Worm (Caenorhabditis elegans) whole organism, L4/young adult: ENCODE data around the gene clec-3.

ENCODE experiments used
- dao-5 ChIP-seq: sonication (generic microtip); optimal IDR thresholded peaks from 2 replicates; lab custom pipeline; 2016; ENCODE audit warnings: missing genotype, missing genetic modification characterization, moderate library complexity, missing compliant biosample characterization
- him-1 ChIP-seq: sonication (generic microtip); optimal IDR thresholded peaks from 2 replicates; lab custom pipeline; 2016; ENCODE audit warnings: missing genotype, missing genetic modification reagents, missing genetic modification characterization, missing compliant biosample characterization

- TF ChIP-seq him-1 (tag; lab: Kevin White, UChicago) (no peak), dao-5 (tag; lab: Kevin White, UChicago) (no peak)
These were observed 23.0 kb downstream of the clec-3 start, which contains the start of gene lido-8 for ce11 chrII:2996721-2997120.
